Worm (Caenorhabditis elegans) whole organism, L1 larva: ENCODE measurements around the gene C16C8.19.

Source experiments
- C16A3.4 ChIP-seq: fragments of 150-350 bp; optimal IDR thresholded peaks from 2 replicates; lab custom pipeline; 2014; ENCODE audit warnings: missing biosample characterization, missing genetic modification characterization
- aha-1 ChIP-seq: fragments of 150-350 bp; optimal IDR thresholded peaks from 2 replicates; lab custom pipeline; 2014; ENCODE audit warnings: missing biosample characterization, missing genetic modification characterization
- blmp-1 ChIP-seq: fragments of 150-350 bp; optimal IDR thresholded peaks from 2 replicates; lab custom pipeline; 2014; ENCODE audit warnings: missing biosample characterization, missing genetic modification characterization
- elt-3 ChIP-seq, 6 experiments: fragments of 150-350 bp in 1 of 6; sonication (generic microtip); optimal IDR thresholded peaks; 2 replicates each; lab custom pipeline; 2017 to 2018; ENCODE audit warnings: missing biosample characterization in 6 of 6, missing genetic modification characterization in 6 of 6, inconsistent platforms in 1 of 6
- fkh-10 ChIP-seq: sonication (generic microtip); optimal IDR thresholded peaks from 2 replicates; lab custom pipeline; 2017; ENCODE audit warnings: missing biosample characterization, missing genetic modification reagents, missing genetic modification characterization
- lin-13 ChIP-seq: fragments of 150-350 bp; optimal IDR thresholded peaks from 2 replicates; lab custom pipeline; 2014; ENCODE audit warnings: missing biosample characterization, missing genetic modification reagents, missing genetic modification characterization
- lin-15B ChIP-seq: fragments of 150-350 bp; sonication (generic microtip); optimal IDR thresholded peaks from 3 replicates; lab custom pipeline; 2014; ENCODE audit warnings: missing biosample characterization, missing genetic modification characterization
- mdl-1 ChIP-seq, 2 experiments: fragments of 150-350 bp; optimal IDR thresholded peaks; 2 replicates each; lab custom pipeline; 2014 to 2017; ENCODE audit warnings: missing biosample characterization in 2 of 2, missing genetic modification characterization in 2 of 2, inconsistent platforms in 1 of 2
- mef-2 ChIP-seq: fragments of 150-350 bp; optimal IDR thresholded peaks from 2 replicates; lab custom pipeline; 2014; ENCODE audit warnings: missing biosample characterization, missing genetic modification characterization
- nhr-11 ChIP-seq: fragments of 150-350 bp; optimal IDR thresholded peaks from 2 replicates; lab custom pipeline; 2014; ENCODE audit warnings: missing biosample characterization, missing genetic modification characterization
- pqm-1 ChIP-seq: sonication (generic microtip); optimal IDR thresholded peaks from 3 replicates; lab custom pipeline; 2017; ENCODE audit warnings: missing biosample characterization, missing genetic modification characterization

ce11 chrII:3460048-3460447, 1.8 kb downstream of the C16C8.19 start, which contains the start of gene C16C8.7:
- TF ChIP-seq mdl-1 (tag; optimal IDR thresholded peaks at IDR 0.05; lab: Kevin White, UChicago) (no peak), pqm-1 (tag; lab: Kevin White, UChicago) (no peak), blmp-1 (no peak), mef-2 (tag; lab: Kevin White, UChicago) (no peak), aha-1 (tag; lab: Kevin White, UChicago) (no peak), nhr-11 (tag; lab: Kevin White, UChicago) (no peak), elt-3 (tag; optimal IDR thresholded peaks at IDR 0.05; lab: Kevin White, UChicago) (no peak), lin-13 (GFP tag; lab: Kevin White, UChicago) (no peak), fkh-10 (GFP tag; lab: Kevin White, UChicago) (no peak), C16A3.4 (tag; lab: Kevin White, UChicago) (no peak), lin-15B (tag; lab: Kevin White, UChicago) (no peak)
